Fruit fly (Drosophila melanogaster): ENCODE results near the gene CG14546.

The CG14546 gene

DNA sequence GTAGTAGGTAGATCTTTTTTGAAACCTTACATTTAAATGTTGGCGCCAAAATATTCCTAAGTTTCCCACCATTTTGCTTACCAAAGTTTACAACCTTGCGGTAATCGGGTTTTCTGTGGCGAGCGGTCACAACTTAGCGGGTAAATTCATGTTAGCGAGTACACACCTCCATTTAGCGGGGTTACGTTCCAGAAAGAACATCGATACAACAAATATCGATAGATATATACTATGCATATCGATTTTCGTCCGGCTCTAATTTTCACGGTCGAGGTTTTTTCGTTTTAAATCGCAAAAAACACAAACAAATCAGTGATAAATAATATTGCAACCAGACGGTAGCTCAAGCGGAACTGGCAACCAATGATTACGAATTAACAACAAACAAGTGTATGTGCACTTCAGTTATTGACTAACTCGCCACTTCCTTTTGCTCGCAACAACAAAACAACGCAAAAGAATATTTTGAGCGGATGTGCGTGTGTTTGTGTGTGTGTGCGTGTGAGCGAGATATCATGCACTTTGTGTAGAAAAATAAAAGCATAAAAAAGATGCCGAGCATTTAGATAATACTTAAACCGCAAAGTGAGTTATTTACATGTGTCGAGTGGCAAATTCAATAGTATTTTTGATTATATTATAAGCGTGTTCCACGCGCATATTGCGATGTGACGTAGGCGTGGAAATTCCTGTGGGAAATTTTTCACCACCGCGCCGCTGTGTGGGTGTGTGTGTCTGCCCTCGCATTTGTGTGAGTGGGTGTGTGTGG, 33.9 kb downstream of the CG14546 start, which contains the start of gene Lnk (continued):
- no peak for TF ChIP-seq CG7928 (GFP tag; optimal IDR thresholded peaks at IDR 0.05)
- TF ChIP-seq pnt (GFP tag; optimal IDR thresholded peaks at IDR 0.05): no peak

DNA sequence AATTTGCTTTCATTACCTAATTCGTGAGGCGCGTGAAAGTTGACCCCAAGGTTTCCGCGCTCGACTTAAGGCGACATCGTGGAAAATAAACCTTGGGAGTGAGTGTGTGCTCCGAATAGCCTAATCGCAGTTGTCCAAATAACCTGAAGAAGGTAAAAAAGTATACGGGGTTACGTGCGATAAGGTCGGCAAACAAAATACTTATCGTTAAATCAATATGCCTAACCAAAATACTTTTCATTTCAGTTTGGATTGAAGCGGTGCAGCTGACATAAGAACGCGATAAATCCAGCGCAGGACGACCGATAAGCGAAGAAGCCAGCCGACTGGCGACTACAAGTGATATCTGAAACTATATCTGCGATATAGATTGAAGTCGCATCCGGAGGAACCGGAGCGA, 37.3 kb downstream of the CG14546 start:
- TF ChIP-seq jing (GFP tag; optimal IDR thresholded peaks at IDR 0.05) (no peak), Stat92E (GFP tag; optimal IDR thresholded peaks at IDR 0.05) (no peak), CG2875 (GFP tag; optimal IDR thresholded peaks at IDR 0.05) (peak; percentile 76), yki (optimal IDR thresholded peaks at IDR 0.05) (no peak), CG12236 (GFP tag; optimal IDR thresholded peaks at IDR 0.05) (peak; percentile 38), CG11398 (GFP tag; optimal IDR thresholded peaks at IDR 0.05) (peak; percentile 30), ATbp (GFP tag; optimal IDR thresholded peaks at IDR 0.05) (peak; percentile 86), CG17385 (GFP tag; optimal IDR thresholded peaks at IDR 0.05) (peak; percentile 38), Taf1 (GFP tag; IDR thresholded peaks at IDR 0.05) (no peak), sens (GFP tag) (peak; percentile 25), Side (GFP tag; optimal IDR thresholded peaks at IDR 0.05) (peak; percentile 35), nom (GFP tag; optimal IDR thresholded peaks at IDR 0.05) (no peak), Blimp-1 (GFP tag; optimal IDR thresholded peaks at IDR 0.05) (peak; percentile 50), sens-2 (GFP tag; IDR thresholded peaks at IDR 0.05) (peak; percentile 77), CG33557 (GFP tag; optimal IDR thresholded peaks at IDR 0.05) (peak; percentile 77), tio (GFP tag; optimal IDR thresholded peaks at IDR 0.05) (no peak), unpg (GFP tag; optimal IDR thresholded peaks at IDR 0.05) (peak; percentile 44), emc (GFP tag; optimal IDR thresholded peaks at IDR 0.05) (no peak), CG43689 (GFP tag; IDR thresholded peaks at IDR 0.05) (no peak), h (optimal IDR thresholded peaks at IDR 0.05) (no peak), Antp (GFP tag; optimal IDR thresholded peaks at IDR 0.05) (no peak), Sin3A (optimal IDR thresholded peaks at IDR 0.05) (no peak), grau (tag; optimal IDR thresholded peaks at IDR 0.05) (no peak), Dip3 (GFP tag; optimal IDR thresholded peaks at IDR 0.05) (no peak), Awh (GFP tag; IDR thresholded peaks at IDR 0.05) (peak; percentile 56; the same call in 1 of the 2 replicates), Pdp1 (GFP tag; optimal IDR thresholded peaks at IDR 0.05) (peak in 1 of 2 experiments; percentile 52), pho (GFP tag; optimal IDR thresholded peaks at IDR 0.05) (no peak), CG11247 (GFP tag; IDR thresholded peaks at IDR 0.05) (no peak), CG18619 (GFP tag; optimal IDR thresholded peaks at IDR 0.05) (peak; percentile 27), salm (tag; optimal IDR thresholded peaks at IDR 0.05) (peak; percentile 58), pan (optimal IDR thresholded peaks at IDR 0.05) (no peak), pan (GFP tag; optimal IDR thresholded peaks at IDR 0.05 in 1 of 2, IDR thresholded peaks at IDR 0.05 in 1 of 2) (peak in 1 of 2 experiments; percentile 5), NfI (GFP tag; optimal IDR thresholded peaks at IDR 0.05) (no peak), CG1233 (GFP tag; optimal IDR thresholded peaks at IDR 0.05) (peak; percentile 42), CG12219 (GFP tag; optimal IDR thresholded peaks at IDR 0.05) (peak; percentile 57), H15 (GFP tag; IDR thresholded peaks at IDR 0.05) (no peak), BtbVII (GFP tag; optimal IDR thresholded peaks at IDR 0.05) (peak; percentile 1), Doc2 (GFP tag; IDR thresholded peaks at IDR 0.05) (no peak), nerfin-1 (tag; optimal IDR thresholded peaks at IDR 0.05) (peak; percentile 21), BEAF-32 (GFP tag; optimal IDR thresholded peaks at IDR 0.05) (no peak), pnt (GFP tag; optimal IDR thresholded peaks at IDR 0.05) (no peak), luna (GFP tag; optimal IDR thresholded peaks at IDR 0.05) (no peak), Atf-2 (GFP tag; optimal IDR thresholded peaks at IDR 0.05) (no peak), CG7745 (tag; optimal IDR thresholded peaks at IDR 0.05) (peak; percentile 72), CG17568 (GFP tag; optimal IDR thresholded peaks at IDR 0.05) (peak; percentile 74), Nf-YC (tag; optimal IDR thresholded peaks at IDR 0.05) (no peak), CG1024 (GFP tag; IDR thresholded peaks at IDR 0.05) (peak; percentile 51; the same call in 1 of the 2 replicates), CG33213 (GFP tag; optimal IDR thresholded peaks at IDR 0.05) (no peak)

All from whole organism, embryonic.